Fruit fly (Drosophila melanogaster) whole organism, embryonic: ENCODE measurements around the gene CG31793.

ENCODE experiments used
- Adf1 ChIP-seq: fragments of 200-800 bp; sonication (Bioruptor generic); IDR thresholded peaks from 2 replicates; pipeline ENCODE4 v1.3.6; 2022; ENCODE audit warnings: missing biosample characterization, missing genetic modification characterization
- CG10147 ChIP-seq: fragments of 200-800 bp; sonication (Bioruptor generic); optimal IDR thresholded peaks from 2 replicates; lab custom pipeline; 2019; ENCODE audit warnings: missing biosample characterization, mild to moderate bottlenecking, missing genetic modification characterization, moderate library complexity
- CG10274 ChIP-seq: fragments of 200-800 bp; sonication (Bioruptor generic); optimal IDR thresholded peaks from 3 replicates; lab custom pipeline; 2017; ENCODE audit warnings: missing biosample characterization, mild to moderate bottlenecking, missing genetic modification characterization
- CG10565 ChIP-seq: fragments of 200-800 bp; sonication (Bioruptor generic); optimal IDR thresholded peaks from 3 replicates; lab custom pipeline; 2016; ENCODE audit warnings: missing biosample characterization, mild to moderate bottlenecking, missing genetic modification characterization
- CG11695 ChIP-seq: fragments of 200-800 bp; sonication (Bioruptor generic); IDR thresholded peaks from 3 replicates; pipeline ENCODE4 v1.3.6; 2022; ENCODE audit warnings: missing biosample characterization, missing genetic modification characterization
- CG12744 ChIP-seq: fragments of 200-800 bp; sonication (Bioruptor generic); optimal IDR thresholded peaks from 2 replicates; lab custom pipeline; 2016; ENCODE audit warnings: missing biosample characterization, missing genetic modification characterization
- CG14710 ChIP-seq: fragments of 200-800 bp; sonication (Bioruptor generic); optimal IDR thresholded peaks from 3 replicates; lab custom pipeline; 2019; ENCODE audit warnings: missing biosample characterization, mild to moderate bottlenecking, missing genetic modification characterization, moderate library complexity
- CG15073 ChIP-seq: fragments of 200-800 bp; sonication (Bioruptor generic); optimal IDR thresholded peaks from 2 replicates; lab custom pipeline; 2016; ENCODE audit warnings: missing biosample characterization, missing genetic modification characterization
- CG17359 ChIP-seq: fragments of 200-800 bp; sonication (Bioruptor generic); optimal IDR thresholded peaks from 3 replicates; lab custom pipeline; 2018; ENCODE audit warnings: missing biosample characterization, mild to moderate bottlenecking, missing genetic modification characterization, moderate library complexity
- CG17802 ChIP-seq: fragments of 200-800 bp; sonication (Bioruptor generic); optimal IDR thresholded peaks from 2 replicates; lab custom pipeline; 2018; ENCODE audit warnings: missing biosample characterization, mild to moderate bottlenecking, missing genetic modification characterization, moderate library complexity
- CG2712 ChIP-seq: fragments of 200-800 bp; optimal IDR thresholded peaks from 3 replicates; lab custom pipeline; 2019; ENCODE audit warnings: missing biosample characterization, mild to moderate bottlenecking, missing genetic modification characterization, moderate library complexity
- CG2889 ChIP-seq: fragments of 200-800 bp; sonication (Bioruptor generic); IDR thresholded peaks from 3 replicates; pipeline ENCODE4 v1.3.6; 2022; ENCODE audit warnings: missing biosample characterization, missing genetic modification characterization
- CG4328 ChIP-seq: fragments of 200-800 bp; sonication (Bioruptor generic); optimal IDR thresholded peaks from 3 replicates; lab custom pipeline; 2017; ENCODE audit warnings: missing biosample characterization, missing genetic modification reagents, missing genetic modification characterization
- CG4404 ChIP-seq: fragments of 200-800 bp; sonication (Bioruptor generic); IDR thresholded peaks from 2 replicates; pipeline ENCODE4 v1.3.6; 2022; ENCODE audit warnings: missing biosample characterization, missing genetic modification characterization
- CG6175 ChIP-seq: fragments of 200-800 bp; sonication (Bioruptor generic); IDR thresholded peaks from 3 replicates; pipeline ENCODE4 v1.3.6; 2022; ENCODE audit warnings: missing biosample characterization, missing genetic modification characterization
- CG6791 ChIP-seq: fragments of 200-800 bp; sonication (Bioruptor generic); IDR thresholded peaks from 3 replicates; pipeline ENCODE4 v1.3.6; 2022; ENCODE audit warnings: missing biosample characterization, missing genetic modification characterization; ENCODE audit not compliant: partially characterized antibody
- CG7963 ChIP-seq: fragments of 200-800 bp; sonication (Bioruptor generic); IDR thresholded peaks from 3 replicates; pipeline ENCODE4 v1.3.6; 2022; ENCODE audit warnings: missing biosample characterization, missing genetic modification characterization; ENCODE audit not compliant: partially characterized antibody
- CG9797 ChIP-seq: fragments of 200-800 bp; sonication (Bioruptor generic); optimal IDR thresholded peaks from 3 replicates; lab custom pipeline; 2018; ENCODE audit warnings: missing biosample characterization, mild to moderate bottlenecking, missing genetic modification characterization
- Fer3 ChIP-seq: fragments of 200-800 bp; sonication (Bioruptor generic); optimal IDR thresholded peaks from 2 replicates; lab custom pipeline; 2018; ENCODE audit warnings: missing biosample characterization, mild to moderate bottlenecking, missing genetic modification characterization, moderate library complexity
- H2.0 ChIP-seq: fragments of 200-800 bp; sonication (Bioruptor generic); IDR thresholded peaks from 2 replicates; pipeline ENCODE4 v1.3.6; 2022; ENCODE audit warnings: missing biosample characterization, missing genetic modification characterization
- HHEX ChIP-seq: fragments of 200-800 bp; sonication (Bioruptor generic); optimal IDR thresholded peaks from 3 replicates; lab custom pipeline; 2017; ENCODE audit warnings: missing biosample characterization, mild to moderate bottlenecking, missing genetic modification characterization, missing genetic modification reagents
- HLH54F ChIP-seq: fragments of 200-800 bp; sonication (Bioruptor generic); optimal IDR thresholded peaks from 3 replicates; lab custom pipeline; 2016; ENCODE audit warnings: missing biosample characterization, missing genetic modification characterization
- HLHmδ ChIP-seq: fragments of 200-800 bp; sonication (Bioruptor generic); optimal IDR thresholded peaks from 2 replicates; lab custom pipeline; 2018; ENCODE audit warnings: missing biosample characterization, mild to moderate bottlenecking, missing genetic modification characterization, moderate library complexity
- HmgD ChIP-seq: fragments of 200-800 bp; sonication (Bioruptor generic); optimal IDR thresholded peaks from 3 replicates; lab custom pipeline; 2016; ENCODE audit warnings: missing biosample characterization, missing genetic modification characterization
- Myb ChIP-seq: fragments of 200-800 bp; sonication (Bioruptor generic); optimal IDR thresholded peaks from 2 replicates; lab custom pipeline; 2016; ENCODE audit warnings: missing biosample characterization, missing genetic modification characterization
- Rfx ChIP-seq: fragments of 200-800 bp; sonication (Bioruptor generic); IDR thresholded peaks from 2 replicates; pipeline ENCODE4 v1.3.6; 2022; ENCODE audit warnings: missing biosample characterization, missing genetic modification characterization
- Xrp1 ChIP-seq: fragments of 200-800 bp; sonication (Bioruptor generic); IDR thresholded peaks from 2 replicates; pipeline ENCODE4 v1.3.6; 2022; ENCODE audit warnings: missing biosample characterization, missing genetic modification characterization
- aop ChIP-seq: fragments of 200-800 bp; sonication (Bioruptor generic); IDR thresholded peaks from 2 replicates; pipeline ENCODE4 v1.3.6; 2022; ENCODE audit warnings: missing biosample characterization, missing genetic modification characterization
- az2 ChIP-seq: fragments of 200-800 bp; sonication (Bioruptor generic); optimal IDR thresholded peaks from 3 replicates; lab custom pipeline; 2016; ENCODE audit warnings: missing biosample characterization, missing genetic modification characterization
- cas ChIP-seq: fragments of 200-800 bp; sonication (Bioruptor generic); IDR thresholded peaks from 2 replicates; pipeline ENCODE4 v1.3.6; 2022; ENCODE audit warnings: missing biosample characterization, missing genetic modification characterization
- cg ChIP-seq: fragments of 200-800 bp; sonication (Bioruptor generic); optimal IDR thresholded peaks from 3 replicates; lab custom pipeline; 2019; ENCODE audit warnings: missing biosample characterization, mild to moderate bottlenecking, missing genetic modification characterization, moderate library complexity
- crc ChIP-seq: fragments of 200-800 bp; sonication (Bioruptor generic); optimal IDR thresholded peaks from 2 replicates; lab custom pipeline; 2016; ENCODE audit warnings: missing biosample characterization, missing genetic modification characterization
- grau ChIP-seq: fragments of 200-800 bp; optimal IDR thresholded peaks from 3 replicates; lab custom pipeline; 2019; ENCODE audit warnings: missing biosample characterization, mild to moderate bottlenecking, missing genetic modification characterization, moderate library complexity
- gt ChIP-seq: fragments of 200-800 bp; sonication (Bioruptor generic); IDR thresholded peaks from 2 replicates; pipeline ENCODE4 v1.3.6; 2022; ENCODE audit warnings: missing biosample characterization, missing genetic modification characterization
- her ChIP-seq: fragments of 200-800 bp; sonication (Bioruptor generic); optimal IDR thresholded peaks from 2 replicates; lab custom pipeline; 2016; ENCODE audit warnings: missing biosample characterization, missing genetic modification characterization
- mirr ChIP-seq: fragments of 200-800 bp; sonication (Bioruptor generic); optimal IDR thresholded peaks from 3 replicates; lab custom pipeline; 2018; ENCODE audit warnings: missing biosample characterization, mild to moderate bottlenecking, missing genetic modification characterization
- mld ChIP-seq: fragments of 200-800 bp; sonication (Bioruptor generic); IDR thresholded peaks from 3 replicates; pipeline ENCODE4 v1.3.6; 2022; ENCODE audit warnings: missing biosample characterization, missing genetic modification characterization; ENCODE audit not compliant: partially characterized antibody
- nau ChIP-seq: fragments of 200-800 bp; sonication (Bioruptor generic); optimal IDR thresholded peaks from 3 replicates; lab custom pipeline; 2017; ENCODE audit warnings: missing biosample characterization, mild to moderate bottlenecking, missing genetic modification characterization, missing genetic modification reagents
- p53 ChIP-seq: fragments of 200-800 bp; sonication (Bioruptor generic); optimal IDR thresholded peaks from 2 replicates; lab custom pipeline; 2016; ENCODE audit warnings: missing biosample characterization, missing genetic modification characterization
- phol ChIP-seq: fragments of 200-800 bp; sonication (Bioruptor generic); optimal IDR thresholded peaks from 3 replicates; lab custom pipeline; 2018; ENCODE audit warnings: missing biosample characterization, mild to moderate bottlenecking, missing genetic modification characterization, moderate library complexity
- psq ChIP-seq: fragments of 200-800 bp; sonication (Bioruptor generic); optimal IDR thresholded peaks from 2 replicates; lab custom pipeline; 2017; ENCODE audit warnings: missing biosample characterization, missing genetic modification characterization
- pum ChIP-seq: fragments of 200-800 bp; sonication (Bioruptor generic); optimal IDR thresholded peaks from 2 replicates; lab custom pipeline; 2016; ENCODE audit warnings: missing biosample characterization, missing genetic modification characterization
- ranshi ChIP-seq: fragments of 200-800 bp; sonication (Bioruptor generic); IDR thresholded peaks from 2 replicates; pipeline ENCODE4 v1.3.6; 2022; ENCODE audit warnings: missing biosample characterization, missing genetic modification characterization
- salm ChIP-seq: fragments of 200-800 bp; sonication (Bioruptor generic); optimal IDR thresholded peaks from 2 replicates; lab custom pipeline; 2018; ENCODE audit warnings: missing biosample characterization, mild to moderate bottlenecking, missing genetic modification characterization
- scrt ChIP-seq: fragments of 200-800 bp; sonication (Bioruptor generic); optimal IDR thresholded peaks from 2 replicates; lab custom pipeline; 2018; ENCODE audit warnings: missing biosample characterization, mild to moderate bottlenecking, missing genetic modification characterization, moderate library complexity
- sisA ChIP-seq: fragments of 200-800 bp; sonication (Bioruptor generic); IDR thresholded peaks from 2 replicates; pipeline ENCODE4 v1.3.6; 2022; ENCODE audit warnings: missing biosample characterization, missing genetic modification characterization
- tll ChIP-seq, 2 experiments: fragments of 200-800 bp in 1 of 2; fragments of >200 bp in 1 of 2; sonication (Bioruptor generic) in 1 of 2; optimal IDR thresholded peaks; 2 replicates each; lab custom pipeline; 2017 to 2019; ENCODE audit warnings: missing biosample characterization in 2 of 2, missing genetic modification characterization in 2 of 2, mild to moderate bottlenecking in 1 of 2, moderate library complexity in 1 of 2
- unc-4 ChIP-seq: fragments of 200-800 bp; sonication (Bioruptor generic); IDR thresholded peaks from 2 replicates; pipeline ENCODE4 v1.3.6; 2022; ENCODE audit warnings: missing biosample characterization, missing genetic modification characterization; ENCODE audit not compliant: partially characterized antibody
- wek ChIP-seq: fragments of 200-800 bp; sonication (Bioruptor generic); optimal IDR thresholded peaks from 3 replicates; lab custom pipeline; 2018; ENCODE audit warnings: missing biosample characterization, mild to moderate bottlenecking, missing genetic modification characterization, moderate library complexity

Gene CG31793

DNA sequence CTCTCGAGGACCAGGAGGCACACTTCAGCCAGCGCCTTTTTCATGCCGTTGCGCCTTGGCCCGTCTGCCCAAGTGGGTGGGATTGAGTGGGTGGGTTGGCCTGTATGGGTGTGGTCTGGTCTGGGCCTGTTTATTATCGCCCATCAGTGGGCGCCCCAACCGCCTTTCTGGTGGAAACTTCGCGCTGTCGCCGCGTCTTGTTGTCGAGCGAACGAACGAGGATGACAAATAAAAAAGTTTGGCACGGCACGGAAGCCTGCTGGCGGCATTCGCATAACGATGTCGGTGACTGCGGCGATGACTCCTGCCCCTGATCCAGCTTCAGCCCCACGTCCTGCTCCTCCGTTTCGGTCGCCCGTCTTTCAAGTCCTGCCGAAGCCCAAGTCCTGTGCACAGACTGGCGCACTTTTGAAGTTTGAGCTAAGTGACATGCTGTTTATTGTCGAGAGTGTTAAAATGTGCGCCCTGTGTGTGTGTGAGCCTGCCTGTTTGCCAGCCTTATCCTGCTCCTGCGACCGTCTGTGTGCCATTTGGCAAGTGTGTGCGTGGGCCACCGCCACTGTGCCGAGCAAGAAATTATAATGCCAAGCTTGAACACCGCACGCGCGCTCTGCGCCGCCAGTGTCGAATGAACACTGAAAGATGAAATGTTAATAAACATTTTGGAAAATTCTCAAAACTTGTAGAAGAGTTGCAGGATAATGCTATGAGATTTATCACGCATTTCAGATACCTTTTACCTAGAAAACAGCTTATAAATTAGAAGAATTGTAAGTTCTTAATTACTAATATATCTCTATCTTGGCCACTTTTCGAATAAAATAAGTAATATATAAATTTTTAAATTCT is 11.1 kb downstream of the CG31793 start (continued):
- no peak for TF ChIP-seq HmgD (GFP tag; lab: Kevin White, UChicago)
- TF ChIP-seq Fer3 (tag; lab: Kevin White, UChicago): peak; percentile 80
- TF ChIP-seq psq (GFP tag; lab: Kevin White, UChicago): no peak
- TF ChIP-seq CG7963 (GFP tag; lab: Robert Waterston, UW): no peak
- peak; percentile 61 for TF ChIP-seq CG14710 (tag; lab: Kevin White, UChicago)
- peak; percentile 85 for TF ChIP-seq grau (tag; lab: Kevin White, UChicago)
- TF ChIP-seq tll (GFP tag; optimal IDR thresholded peaks at IDR 0.05; lab: Kevin White, UChicago): no peak
- peak; percentile 15 for TF ChIP-seq CG10274 (GFP tag; lab: Kevin White, UChicago)
- TF ChIP-seq cg: no peak
- TF ChIP-seq HHEX (GFP tag; lab: Kevin White, UChicago): peak; percentile 73
- peak; percentile 56 for TF ChIP-seq nau (GFP tag; lab: Kevin White, UChicago)
- peak; percentile 3 for TF ChIP-seq pum (GFP tag; lab: Kevin White, UChicago)
- peak; percentile 10 for TF ChIP-seq HLH54F (GFP tag; lab: Kevin White, UChicago)
- TF ChIP-seq az2 (GFP tag; lab: Kevin White, UChicago): peak; percentile 63
- peak; percentile 77 for TF ChIP-seq phol (tag; lab: Kevin White, UChicago)
- peak; percentile 82 for TF ChIP-seq CG10147 (GFP tag; lab: Kevin White, UChicago)
- no peak for TF ChIP-seq CG9797 (GFP tag; lab: Kevin White, UChicago)
- TF ChIP-seq crc: no peak
- TF ChIP-seq Xrp1 (GFP tag; lab: Robert Waterston, UW): peak; percentile 73
- TF ChIP-seq Adf1 (GFP tag; lab: Robert Waterston, UW): no peak
- no peak for TF ChIP-seq mld (GFP tag; lab: Robert Waterston, UW)
- TF ChIP-seq HLHmδ (GFP tag; lab: Kevin White, UChicago): no peak
- TF ChIP-seq mirr: peak; percentile 66
- TF ChIP-seq scrt (GFP tag; lab: Kevin White, UChicago): peak; percentile 62
- no peak for TF ChIP-seq p53 (GFP tag; lab: Kevin White, UChicago)
- peak; percentile 79 for TF ChIP-seq CG17359
- TF ChIP-seq Myb (GFP tag; lab: Kevin White, UChicago): peak; percentile 4
- peak; percentile 68; the same call in 1 of the 3 replicates for TF ChIP-seq CG11695 (GFP tag; lab: Robert Waterston, UW)
- peak; percentile 73 for TF ChIP-seq CG4328
- no peak for TF ChIP-seq CG10565 (GFP tag; lab: Kevin White, UChicago)
- 0 out of 2 replicates have a peak, but pooled peaks have one; percentile 29 for TF ChIP-seq H2.0 (GFP tag; lab: Robert Waterston, UW)
- no peak for TF ChIP-seq gt (GFP tag; lab: Robert Waterston, UW)
- TF ChIP-seq her: no peak
- no peak for TF ChIP-seq unc-4 (GFP tag; lab: Robert Waterston, UW)
- TF ChIP-seq cas (GFP tag; lab: Robert Waterston, UW): no peak
- TF ChIP-seq CG2712: peak; percentile 79
- TF ChIP-seq CG6791 (GFP tag; lab: Robert Waterston, UW): no peak
- TF ChIP-seq CG12744 (GFP tag; lab: Kevin White, UChicago): no peak
- peak; percentile 73 for TF ChIP-seq sisA (GFP tag; lab: Robert Waterston, UW)
- TF ChIP-seq CG4404: peak; percentile 36; the same call in 1 of the 2 replicates
- TF ChIP-seq CG15073 (GFP tag; lab: Kevin White, UChicago): no peak
- peak; percentile 51; the same call in 1 of the 2 replicates for TF ChIP-seq ranshi (GFP tag; lab: Robert Waterston, UW)
- TF ChIP-seq aop (GFP tag; lab: Robert Waterston, UW): no peak
- TF ChIP-seq wek (GFP tag; lab: Kevin White, UChicago): no peak
- TF ChIP-seq salm (tag; lab: Kevin White, UChicago): peak; percentile 39
- TF ChIP-seq Rfx (GFP tag; lab: Robert Waterston, UW): peak; percentile 57
- TF ChIP-seq CG6175 (GFP tag; lab: Robert Waterston, UW): no peak
- TF ChIP-seq CG2889 (GFP tag; lab: Robert Waterston, UW): no peak
- no peak for TF ChIP-seq CG17802 (tag; lab: Kevin White, UChicago)
